Worm (Caenorhabditis elegans) whole organism, young adult: ENCODE data around the gene R01H2.2.

Experiments
- B0019.2 ChIP-seq: fragments of 200-800 bp; sonication (Bioruptor generic); conservative IDR thresholded peaks from 2 replicates; pipeline ENCODE4 v1.3.6; 2022; ENCODE audit warnings: missing genetic modification reagents, missing genetic modification characterization, missing compliant biosample characterization
- C06A6.2 ChIP-seq: fragments of 200-800 bp; sonication (Bioruptor generic); conservative IDR thresholded peaks from 2 replicates; pipeline ENCODE4 v1.3.6; 2022; ENCODE audit warnings: missing genetic modification characterization, missing compliant biosample characterization
- F23B12.7 ChIP-seq: sonication (generic microtip); optimal IDR thresholded peaks from 2 replicates; lab custom pipeline; 2017; ENCODE audit warnings: missing genetic modification characterization, mild to moderate bottlenecking, missing compliant biosample characterization, antibody characterized with exemption, moderate library complexity; ENCODE audit not compliant: insufficient read depth
- F33H1.4 ChIP-seq: fragments of 200-800 bp; sonication (Bioruptor generic); IDR thresholded peaks from 2 replicates; pipeline ENCODE4 v1.3.6; 2022; ENCODE audit warnings: missing genetic modification reagents, missing genetic modification characterization, missing compliant biosample characterization
- F37B4.10 ChIP-seq: fragments of 200-800 bp; sonication (Bioruptor generic); IDR thresholded peaks from 2 replicates; pipeline ENCODE4 v1.3.6; 2022; ENCODE audit warnings: missing genetic modification characterization, missing compliant biosample characterization
- F55B11.4 ChIP-seq: sonication (generic microtip); optimal IDR thresholded peaks from 2 replicates; lab custom pipeline; 2016; ENCODE audit warnings: missing compliant biosample characterization, missing genetic modification characterization, borderline replicate concordance; ENCODE audit not compliant: insufficient read depth
- K12H6.12 ChIP-seq: fragments of 200-800 bp; sonication (Bioruptor generic); optimal IDR thresholded peaks from 2 replicates; lab custom pipeline; 2018; ENCODE audit warnings: mild to moderate bottlenecking, missing genetic modification characterization, missing compliant biosample characterization
- T07F8.4 ChIP-seq: sonication (generic microtip); optimal IDR thresholded peaks from 2 replicates; lab custom pipeline; 2016; ENCODE audit warnings: mild to moderate bottlenecking, missing genetic modification characterization, moderate library complexity, missing compliant biosample characterization
- Y56A3A.18 ChIP-seq: fragments of 200-800 bp; sonication (Bioruptor generic); IDR thresholded peaks from 2 replicates; pipeline ENCODE4 v1.3.6; 2022; ENCODE audit warnings: missing genetic modification reagents, missing genetic modification characterization, missing compliant biosample characterization
- Y67H2A.10 ChIP-seq: fragments of 200-800 bp; sonication (Bioruptor generic); conservative IDR thresholded peaks from 2 replicates; pipeline ENCODE4 v1.3.6; 2022; ENCODE audit warnings: missing genetic modification reagents, missing genetic modification characterization, missing compliant biosample characterization
- Y79H2A.3 ChIP-seq: fragments of 200-800 bp; sonication (Bioruptor generic); conservative IDR thresholded peaks from 2 replicates; pipeline ENCODE4 v1.3.6; 2022; ENCODE audit warnings: missing genetic modification reagents, missing genetic modification characterization, missing compliant biosample characterization
- attf-5 ChIP-seq: fragments of 200-800 bp; sonication (Bioruptor generic); optimal IDR thresholded peaks from 2 replicates; lab custom pipeline; 2018; ENCODE audit warnings: mild to moderate bottlenecking, missing genetic modification characterization, missing compliant biosample characterization
- bed-1 ChIP-seq: fragments of 200-800 bp; sonication (Bioruptor generic); IDR thresholded peaks from 2 replicates; pipeline ENCODE4 v1.3.6; 2022; ENCODE audit warnings: missing genetic modification reagents, missing genetic modification characterization, missing compliant biosample characterization
- bed-2 ChIP-seq: fragments of 200-800 bp; sonication (Bioruptor generic); IDR thresholded peaks from 2 replicates; pipeline ENCODE4 v1.3.6; 2022; ENCODE audit warnings: missing genetic modification reagents, missing genetic modification characterization, missing compliant biosample characterization
- ccch-3 ChIP-seq: fragments of 200-800 bp; sonication (Bioruptor generic); optimal IDR thresholded peaks from 2 replicates; lab custom pipeline; 2018; ENCODE audit warnings: mild to moderate bottlenecking, missing genetic modification characterization, missing compliant biosample characterization
- ceh-100 ChIP-seq: fragments of 200-800 bp; sonication (Bioruptor generic); IDR thresholded peaks from 2 replicates; pipeline ENCODE4 v1.3.6; 2022; ENCODE audit warnings: missing genetic modification reagents, missing genetic modification characterization, missing compliant biosample characterization
- ceh-40 ChIP-seq: fragments of 200-800 bp; sonication (Bioruptor generic); IDR thresholded peaks from 2 replicates; pipeline ENCODE4 v1.3.6; 2022; ENCODE audit warnings: missing genetic modification characterization, missing compliant biosample characterization
- ceh-58 ChIP-seq: fragments of 200-800 bp; sonication (Bioruptor generic); IDR thresholded peaks from 2 replicates; pipeline ENCODE4 v1.3.6; 2022; ENCODE audit warnings: missing genetic modification characterization, missing compliant biosample characterization
- ets-4 ChIP-seq: fragments of 200-800 bp; sonication (Bioruptor generic); optimal IDR thresholded peaks from 2 replicates; lab custom pipeline; 2018; ENCODE audit warnings: mild to moderate bottlenecking, missing genetic modification characterization, missing compliant biosample characterization
- hmg-1.2 ChIP-seq: fragments of 200-800 bp; sonication (Bioruptor generic); IDR thresholded peaks from 2 replicates; pipeline ENCODE4 v1.3.6; 2022; ENCODE audit warnings: missing genetic modification reagents, missing genetic modification characterization, missing compliant biosample characterization
- lin-26 ChIP-seq: fragments of 200-800 bp; sonication (Bioruptor generic); IDR thresholded peaks from 2 replicates; pipeline ENCODE4 v1.3.6; 2022; ENCODE audit warnings: missing genetic modification reagents, missing genetic modification characterization, missing compliant biosample characterization
- lin-35 ChIP-seq, 3 experiments: fragments of 150-350 bp in 2 of 3; sonication (generic microtip) in 1 of 3; optimal IDR thresholded peaks; 2 replicates each; lab custom pipeline; 2014 to 2018; ENCODE audit warnings: missing biosample characterization in 3 of 3, missing genetic modification characterization in 3 of 3, missing genetic modification reagents in 3 of 3
- lin-54 ChIP-seq: fragments of 200-800 bp; sonication (Bioruptor generic); optimal IDR thresholded peaks from 2 replicates; lab custom pipeline; 2018; ENCODE audit warnings: mild to moderate bottlenecking, missing genetic modification characterization, missing compliant biosample characterization
- lsl-1 ChIP-seq: fragments of 200-800 bp; sonication (Bioruptor generic); optimal IDR thresholded peaks from 2 replicates; lab custom pipeline; 2018; ENCODE audit warnings: mild to moderate bottlenecking, missing genetic modification characterization, moderate library complexity, missing compliant biosample characterization
- lsy-27 ChIP-seq: sonication (generic microtip); optimal IDR thresholded peaks from 2 replicates; lab custom pipeline; 2017; ENCODE audit warnings: missing genetic modification characterization, mild to moderate bottlenecking, missing compliant biosample characterization, antibody characterized with exemption, missing genotype, borderline replicate concordance; ENCODE audit not compliant: insufficient read depth
- madf-8 ChIP-seq: fragments of 200-800 bp; sonication (Bioruptor generic); conservative IDR thresholded peaks from 2 replicates; pipeline ENCODE4 v1.3.6; 2022; ENCODE audit warnings: missing genetic modification reagents, missing genetic modification characterization, missing compliant biosample characterization
- mel-28 ChIP-seq: sonication (generic microtip); optimal IDR thresholded peaks from 2 replicates; lab custom pipeline; 2016; ENCODE audit warnings: borderline replicate concordance, mild to moderate bottlenecking, missing genetic modification characterization, missing compliant biosample characterization
- nfyb-1 ChIP-seq: fragments of 200-800 bp; sonication (Bioruptor generic); IDR thresholded peaks from 2 replicates; pipeline ENCODE4 v1.3.6; 2022; ENCODE audit warnings: missing genetic modification reagents, missing genetic modification characterization, missing compliant biosample characterization
- nhr-179 ChIP-seq: sonication (generic microtip); optimal IDR thresholded peaks from 2 replicates; lab custom pipeline; 2016; ENCODE audit warnings: mild to moderate bottlenecking, missing genetic modification characterization, missing compliant biosample characterization
- pbrm-1 ChIP-seq: fragments of 200-800 bp; sonication (Bioruptor generic); IDR thresholded peaks from 2 replicates; pipeline ENCODE4 v1.3.6; 2022; ENCODE audit warnings: missing genetic modification reagents, missing genetic modification characterization, missing compliant biosample characterization
- rcor-1 ChIP-seq: fragments of 200-800 bp; sonication (Bioruptor generic); IDR thresholded peaks from 2 replicates; pipeline ENCODE4 v1.3.6; 2022; ENCODE audit warnings: missing genetic modification reagents, missing genetic modification characterization, missing compliant biosample characterization
- sdz-38 ChIP-seq: sonication (generic microtip); optimal IDR thresholded peaks from 2 replicates; lab custom pipeline; 2016; ENCODE audit warnings: missing genotype, missing genetic modification characterization, missing compliant biosample characterization
- snpc-3.4 ChIP-seq: sonication (generic microtip); optimal IDR thresholded peaks from 2 replicates; lab custom pipeline; 2017; ENCODE audit warnings: missing genetic modification characterization, mild to moderate bottlenecking, missing compliant biosample characterization, antibody characterized with exemption, moderate library complexity, missing genotype, missing genetic modification reagents
- zfh-2 ChIP-seq: fragments of 200-800 bp; sonication (Bioruptor generic); conservative IDR thresholded peaks from 2 replicates; pipeline ENCODE4 v1.3.6; 2022; ENCODE audit warnings: missing genetic modification reagents, missing genetic modification characterization, missing compliant biosample characterization
- ztf-18 ChIP-seq: sonication (generic microtip); optimal IDR thresholded peaks from 2 replicates; lab custom pipeline; 2016; ENCODE audit warnings: missing genotype, mild to moderate bottlenecking, missing genetic modification characterization, missing compliant biosample characterization
- ztf-25 ChIP-seq: fragments of 200-800 bp; sonication (Bioruptor generic); IDR thresholded peaks from 2 replicates; pipeline ENCODE4 v1.3.6; 2022; ENCODE audit warnings: missing genetic modification reagents, missing genetic modification characterization, missing compliant biosample characterization
- ztf-28 ChIP-seq: fragments of 200-800 bp; sonication (Bioruptor generic); IDR thresholded peaks from 2 replicates; pipeline ENCODE4 v1.3.6; 2022; ENCODE audit warnings: missing genetic modification reagents, missing genetic modification characterization, missing compliant biosample characterization

Gene R01H2.2

ce11 chrIII:7068520-7069113 is 12.3 kb downstream of the R01H2.2 start, which contains the start of the genes ubc-18 and R01H2.8 (continued):
- TF ChIP-seq lin-26 (no peak), ztf-28 (GFP tag; lab: Robert Waterston, UW) (no peak), K12H6.12 (tag; lab: Kevin White, UChicago) (no peak), F23B12.7 (tag; lab: Kevin White, UChicago) (no peak), ccch-3 (no peak), Y67H2A.10 (GFP tag; lab: Robert Waterston, UW) (no peak), madf-8 (GFP tag; lab: Robert Waterston, UW) (no peak), F33H1.4 (GFP tag; lab: Robert Waterston, UW) (peak; percentile 30; the same call in 1 of the 2 replicates), rcor-1 (peak; percentile 47; the same call in 1 of the 2 replicates), ceh-40 (GFP tag; lab: Robert Waterston, UW) (no peak), pbrm-1 (no peak), Y79H2A.3 (GFP tag; lab: Robert Waterston, UW) (no peak), attf-5 (GFP tag; lab: Kevin White, UChicago) (peak; percentile 11), Y56A3A.18 (GFP tag; lab: Robert Waterston, UW) (no peak), ceh-100 (GFP tag; lab: Robert Waterston, UW) (no peak), lsy-27 (tag; lab: Kevin White, UChicago) (no peak), C06A6.2 (no peak), lsl-1 (GFP tag; lab: Kevin White, UChicago) (peak; percentile 18), zfh-2 (GFP tag; lab: Robert Waterston, UW) (no peak), nhr-179 (tag; lab: Kevin White, UChicago) (no peak), hmg-1.2 (GFP tag; lab: Robert Waterston, UW) (no peak), bed-2 (GFP tag; lab: Robert Waterston, UW) (no peak), ceh-58 (GFP tag; lab: Robert Waterston, UW) (no peak), mel-28 (tag; lab: Kevin White, UChicago) (no peak), lin-35 (GFP tag; optimal IDR thresholded peaks at IDR 0.05; lab: Kevin White, UChicago) (peak in 1 of 3 experiments; percentile 63), lin-54 (GFP tag; lab: Kevin White, UChicago) (peak; percentile 82), ztf-18 (tag; lab: Kevin White, UChicago) (no peak), F37B4.10 (GFP tag; lab: Robert Waterston, UW) (no peak), snpc-3.4 (no peak), F55B11.4 (tag; lab: Kevin White, UChicago) (no peak), ets-4 (GFP tag; lab: Kevin White, UChicago) (no peak)

DNA sequence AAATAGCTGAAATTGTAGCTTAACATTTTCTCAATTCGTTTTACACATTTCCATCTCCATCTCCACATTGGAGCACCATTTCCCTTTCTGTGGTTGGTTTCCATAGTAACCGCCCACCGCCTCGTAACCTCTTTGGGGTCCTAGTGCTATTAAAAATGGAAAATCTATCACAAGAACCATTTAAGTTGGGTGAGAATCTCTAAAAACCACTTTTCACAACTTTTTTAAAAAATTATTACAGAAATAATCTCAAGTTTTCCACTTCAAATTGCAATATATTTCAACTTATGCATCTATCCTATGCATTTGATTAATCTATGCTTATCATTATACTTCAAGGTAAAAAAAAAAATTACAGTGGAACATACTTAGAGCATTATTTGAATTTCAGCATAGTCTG is 13.6 kb downstream of the R01H2.2 start, which contains the start of gene tmem-17:
Gene tmem-17, plus strand, starts transcription at position 301 of the 400 bp plus-strand sequence.
- TF ChIP-seq B0019.2 (GFP tag; lab: Robert Waterston, UW) (no peak), nfyb-1 (GFP tag; lab: Robert Waterston, UW) (no peak), ztf-25 (GFP tag; lab: Robert Waterston, UW) (no peak), sdz-38 (tag; lab: Kevin White, UChicago) (no peak)

- TF ChIP-seq Y79H2A.3 (GFP tag; lab: Robert Waterston, UW) (no peak), T07F8.4 (no peak), bed-1 (GFP tag; lab: Robert Waterston, UW) (no peak)
Measured at ce11 chrIII:7072452-7072851, 16.1 kb downstream of the R01H2.2 start, which contains the start of gene lin-37. lin-37 (minus strand) TSS chrIII:7072552.
